Fruit fly (Drosophila melanogaster) whole organism, prepupa: Measurements from ENCODE around the gene P5cr.

ENCODE experiments used
- CG10631 ChIP-seq: fragments of 200-800 bp; sonication (Bioruptor generic); optimal IDR thresholded peaks from 2 replicates; lab custom pipeline; 2016; ENCODE audit warnings: missing biosample characterization, missing genetic modification characterization
- CG11902 ChIP-seq: fragments of 200-800 bp; sonication (Bioruptor generic); optimal IDR thresholded peaks from 3 replicates; lab custom pipeline; 2016; ENCODE audit warnings: missing biosample characterization, missing genetic modification characterization
- CG15336 ChIP-seq: fragments of 200-800 bp; sonication (Bioruptor generic); IDR thresholded peaks from 2 replicates; pipeline ENCODE4 v1.3.6; 2022; ENCODE audit warnings: missing biosample characterization, missing genetic modification characterization
- CG1621 ChIP-seq: fragments of 200-800 bp; sonication (Bioruptor generic); optimal IDR thresholded peaks from 3 replicates; lab custom pipeline; 2018; ENCODE audit warnings: missing biosample characterization, mild to moderate bottlenecking, missing genetic modification characterization
- CG3032 ChIP-seq: fragments of 200-800 bp; optimal IDR thresholded peaks from 2 replicates; lab custom pipeline; 2019; ENCODE audit warnings: missing biosample characterization, mild to moderate bottlenecking, missing genetic modification characterization, moderate library complexity
- CG32006 ChIP-seq: fragments of 200-800 bp; sonication (Bioruptor generic); optimal IDR thresholded peaks from 3 replicates; lab custom pipeline; 2017; ENCODE audit warnings: missing biosample characterization, mild to moderate bottlenecking, missing genetic modification characterization
- CG34406 ChIP-seq: fragments of 200-800 bp; sonication (Bioruptor generic); optimal IDR thresholded peaks from 3 replicates; lab custom pipeline; 2016; ENCODE audit warnings: missing biosample characterization, missing genetic modification characterization
- CG6163 ChIP-seq: fragments of 200-800 bp; sonication (Bioruptor generic); IDR thresholded peaks from 3 replicates; pipeline ENCODE4 v1.3.6; 2022; ENCODE audit warnings: missing biosample characterization, missing genetic modification characterization
- CG6792 ChIP-seq: fragments of 200-800 bp; sonication (Bioruptor generic); optimal IDR thresholded peaks from 3 replicates; lab custom pipeline; 2016; ENCODE audit warnings: missing biosample characterization, missing genetic modification characterization
- CG8119 ChIP-seq: fragments of 200-800 bp; sonication (Bioruptor generic); IDR thresholded peaks from 3 replicates; pipeline ENCODE4 v1.3.6; 2022; ENCODE audit warnings: missing biosample characterization, missing genetic modification characterization
- CG8319 ChIP-seq: fragments of 200-800 bp; sonication (Bioruptor generic); optimal IDR thresholded peaks from 3 replicates; lab custom pipeline; 2016; ENCODE audit warnings: missing biosample characterization, missing genetic modification characterization
- CG8632 ChIP-seq: fragments of 200-800 bp; sonication (Bioruptor generic); optimal IDR thresholded peaks from 3 replicates; lab custom pipeline; 2016; ENCODE audit warnings: missing biosample characterization, missing genetic modification characterization
- CG9139 ChIP-seq: fragments of 200-800 bp; sonication (Bioruptor generic); optimal IDR thresholded peaks from 3 replicates; lab custom pipeline; 2017; ENCODE audit warnings: missing biosample characterization, mild to moderate bottlenecking, missing genetic modification characterization
- Eip78C ChIP-seq: fragments of 200-800 bp; sonication (Bioruptor generic); peaks from one replicate; lab custom pipeline; 2016; ENCODE audit warnings: missing biosample characterization, missing genetic modification characterization
- Ets21C ChIP-seq: fragments of 200-800 bp; sonication (Bioruptor generic); optimal IDR thresholded peaks from 3 replicates; lab custom pipeline; 2016; ENCODE audit warnings: missing biosample characterization, missing genetic modification characterization
- Ets96B ChIP-seq: fragments of 200-800 bp; optimal IDR thresholded peaks from 2 replicates; lab custom pipeline; 2019; ENCODE audit warnings: missing biosample characterization, mild to moderate bottlenecking, missing genetic modification characterization, moderate library complexity
- Gug ChIP-seq: fragments of 200-800 bp; sonication (Bioruptor generic); IDR thresholded peaks from 2 replicates; pipeline ENCODE4 v1.3.6; 2022; ENCODE audit warnings: missing biosample characterization, missing genetic modification characterization
- Hr38 ChIP-seq: sonication (Bioruptor generic); optimal IDR thresholded peaks from 2 replicates; lab custom pipeline; 2016; ENCODE audit warnings: missing biosample characterization, missing genetic modification characterization
- Hr4 ChIP-seq: fragments of 200-800 bp; sonication (Bioruptor generic); optimal IDR thresholded peaks from 3 replicates; lab custom pipeline; 2016; ENCODE audit warnings: missing biosample characterization, missing genetic modification characterization
- OdsH ChIP-seq: fragments of 200-800 bp; sonication (Bioruptor generic); optimal IDR thresholded peaks from 3 replicates; lab custom pipeline; 2016; ENCODE audit warnings: missing biosample characterization, missing genetic modification characterization
- Sox102F ChIP-seq: fragments of 200-800 bp; sonication (Bioruptor generic); optimal IDR thresholded peaks from 2 replicates; lab custom pipeline; 2016; ENCODE audit warnings: missing biosample characterization, mild to moderate bottlenecking, missing genetic modification characterization
- Sox14 ChIP-seq: fragments of 200-800 bp; sonication (Bioruptor generic); optimal IDR thresholded peaks from 3 replicates; lab custom pipeline; 2016; ENCODE audit warnings: missing biosample characterization, missing genetic modification characterization
- Sox15 ChIP-seq: fragments of 200-800 bp; sonication (Bioruptor generic); optimal IDR thresholded peaks from 3 replicates; lab custom pipeline; 2016; ENCODE audit warnings: missing biosample characterization, missing genetic modification characterization
- achi ChIP-seq: fragments of 200-800 bp; sonication (Bioruptor generic); optimal IDR thresholded peaks from 3 replicates; lab custom pipeline; 2016; ENCODE audit warnings: missing biosample characterization, missing genetic modification characterization
- acj6 ChIP-seq: fragments of 200-800 bp; sonication (Bioruptor generic); optimal IDR thresholded peaks from 3 replicates; lab custom pipeline; 2016; ENCODE audit warnings: missing biosample characterization, missing genetic modification characterization
- cyc ChIP-seq: fragments of 200-800 bp; sonication (Bioruptor generic); optimal IDR thresholded peaks from 3 replicates; lab custom pipeline; 2016; ENCODE audit warnings: missing biosample characterization, missing genetic modification characterization
- dsx ChIP-seq: fragments of 200-800 bp; optimal IDR thresholded peaks from 3 replicates; lab custom pipeline; 2019; ENCODE audit warnings: missing biosample characterization, mild to moderate bottlenecking, missing genetic modification characterization, moderate library complexity; ENCODE audit not compliant: poor library complexity, severe bottlenecking
- eg ChIP-seq: fragments of 200-800 bp; sonication (Bioruptor generic); IDR thresholded peaks from 3 replicates; pipeline ENCODE4 v1.3.6; 2022; ENCODE audit warnings: missing biosample characterization, missing genetic modification characterization
- esn ChIP-seq: fragments of 200-800 bp; sonication (Bioruptor generic); optimal IDR thresholded peaks from 2 replicates; lab custom pipeline; 2016; ENCODE audit warnings: missing biosample characterization, mild to moderate bottlenecking, missing genetic modification characterization, moderate library complexity
- fd59A ChIP-seq: fragments of 200-800 bp; sonication (Bioruptor generic); optimal IDR thresholded peaks from 2 replicates; lab custom pipeline; 2017; ENCODE audit warnings: missing biosample characterization, mild to moderate bottlenecking, missing genetic modification characterization, missing genetic modification reagents
- fkh ChIP-seq: fragments of 200-800 bp; sonication (Bioruptor generic); optimal IDR thresholded peaks from 3 replicates; lab custom pipeline; 2017; ENCODE audit warnings: missing biosample characterization, mild to moderate bottlenecking, missing genetic modification characterization, moderate library complexity
- net ChIP-seq: fragments of 200-800 bp; sonication (Bioruptor generic); optimal IDR thresholded peaks from 3 replicates; lab custom pipeline; 2016; ENCODE audit warnings: missing biosample characterization, missing genetic modification characterization
- pdm3 ChIP-seq: fragments of 200-800 bp; sonication (Bioruptor generic); optimal IDR thresholded peaks from 3 replicates; lab custom pipeline; 2016; ENCODE audit warnings: missing biosample characterization, missing genetic modification characterization
- ss ChIP-seq, 2 experiments: fragments of 200-800 bp; sonication (Bioruptor generic); optimal IDR thresholded peaks; 2 replicates in 1 of 2; 3 replicates in 1 of 2; lab custom pipeline; 2017 to 2018; ENCODE audit warnings: mild to moderate bottlenecking in 2 of 2, missing biosample characterization in 2 of 2, missing genetic modification characterization in 2 of 2, moderate library complexity in 1 of 2
- svp ChIP-seq: fragments of 200-800 bp; sonication (Bioruptor generic); peaks from one replicate; lab custom pipeline; 2016; ENCODE audit warnings: missing biosample characterization, missing genetic modification characterization
- vri ChIP-seq: fragments of 200-800 bp; sonication (Bioruptor generic); optimal IDR thresholded peaks from 3 replicates; lab custom pipeline; 2016; ENCODE audit warnings: missing biosample characterization, mild to moderate bottlenecking, missing genetic modification characterization

Gene P5cr

DNA sequence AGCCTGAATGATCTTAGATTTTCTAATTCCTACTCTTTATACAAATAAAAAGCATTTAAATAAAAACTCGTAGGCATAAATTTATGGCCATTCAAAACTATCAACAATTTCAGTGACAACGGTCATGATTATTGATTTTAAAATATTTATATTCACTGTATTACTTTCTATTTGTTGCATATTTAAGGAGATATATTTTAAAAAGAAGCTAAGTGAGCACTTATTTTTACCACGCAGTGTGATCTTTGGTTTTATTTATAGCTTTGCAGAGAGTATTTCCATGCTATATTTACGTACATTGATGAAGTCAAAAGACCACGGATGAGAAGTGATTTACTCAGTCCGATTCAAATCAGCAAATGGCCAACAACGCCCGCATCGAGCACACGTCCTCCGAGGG, 4.0 kb upstream of the P5cr start, which contains the start of gene CG14285:
Gene CG14285 (plus strand): TSS at position 339 of the 400 bp plus-strand sequence.
- TF ChIP-seq Hr4 (GFP tag; lab: Kevin White, UChicago) (no peak), net (no peak), vri (GFP tag; lab: Kevin White, UChicago) (no peak), Sox14 (GFP tag; lab: Kevin White, UChicago) (no peak), Sox15 (GFP tag; lab: Kevin White, UChicago) (no peak), CG10631 (GFP tag; lab: Kevin White, UChicago) (no peak), Ets21C (GFP tag; lab: Kevin White, UChicago) (no peak), CG9139 (GFP tag; lab: Kevin White, UChicago) (no peak), fkh (no peak), Hr38 (no peak), CG8119 (GFP tag; lab: Robert Waterston, UW) (no peak), CG1621 (tag; lab: Kevin White, UChicago) (no peak), eg (GFP tag; lab: Robert Waterston, UW) (no peak), cyc (GFP tag; lab: Kevin White, UChicago) (no peak), acj6 (GFP tag; lab: Kevin White, UChicago) (no peak)

dm6 chr3R:19027165-19027564, 1.6 kb upstream of the P5cr start, which contains the start of gene NP15.6:
NP15.6 (plus strand) TSS chr3R:19027368.
- TF ChIP-seq Hr38, result no peak
- TF ChIP-seq achi (GFP tag; lab: Kevin White, UChicago), result peak; percentile 99

DNA sequence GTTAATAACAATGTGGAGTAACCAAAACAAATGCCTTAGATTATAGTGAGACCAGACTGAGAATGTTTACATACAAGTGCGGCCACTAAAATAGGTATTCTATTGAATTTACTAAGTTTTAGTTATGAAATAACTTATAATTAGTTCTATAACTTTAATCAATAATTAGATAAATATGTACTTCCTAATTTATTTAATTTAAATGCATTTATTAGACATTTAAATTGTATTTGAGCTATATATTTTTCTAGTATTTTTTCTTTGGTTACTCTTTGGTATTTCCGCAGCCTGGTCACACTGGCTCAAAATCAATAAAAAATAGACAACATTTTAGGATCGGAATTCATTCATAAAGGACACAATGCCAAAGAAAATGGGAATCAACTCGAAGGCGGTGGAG, 2.5 kb downstream of the P5cr start, which contains the start of the genes Prp18 and CG6013:
Gene Prp18 (minus strand): TSS at position 62 of the 400 bp plus-strand sequence.
Gene CG6013 (plus strand): TSS at position 294 of the 400 bp plus-strand sequence.
- TF ChIP-seq CG15336 (GFP tag; lab: Robert Waterston, UW) (0 out of 2 replicates have a peak, but pooled peaks have one; percentile 25), svp (GFP tag; lab: Kevin White, UChicago) (no peak), Ets96B (tag; lab: Kevin White, UChicago) (peak; percentile 36), pdm3 (GFP tag; lab: Kevin White, UChicago) (no peak), Sox14 (GFP tag; lab: Kevin White, UChicago) (peak; percentile 12), CG8632 (peak; percentile 30), fkh (peak; percentile 98), Sox102F (GFP tag; lab: Kevin White, UChicago) (no peak), fd59A (GFP tag; lab: Kevin White, UChicago) (no peak), CG6792 (GFP tag; lab: Kevin White, UChicago) (peak; percentile 8), dsx (GFP tag; lab: Kevin White, UChicago) (peak; percentile 70), Eip78C (GFP tag; lab: Kevin White, UChicago) (peak; percentile 34), CG6163 (GFP tag; lab: Robert Waterston, UW) (no peak), Gug (GFP tag; lab: Robert Waterston, UW) (peak; percentile 23; the same call in 1 of the 2 replicates), esn (GFP tag; lab: Kevin White, UChicago) (peak; percentile 47), CG32006 (GFP tag; lab: Kevin White, UChicago) (peak; percentile 47), Hr4 (GFP tag; lab: Kevin White, UChicago) (peak; percentile 1), CG8319 (GFP tag; lab: Kevin White, UChicago) (no peak), OdsH (GFP tag; lab: Kevin White, UChicago) (peak; percentile 39), CG10631 (GFP tag; lab: Kevin White, UChicago) (peak; percentile 45), acj6 (GFP tag; lab: Kevin White, UChicago) (peak; percentile 29), CG3032 (tag; lab: Kevin White, UChicago) (peak; percentile 74), ss (GFP tag; optimal IDR thresholded peaks at IDR 0.05; lab: Kevin White, UChicago) (peak in 1 of 2 experiments; percentile 13), cyc (GFP tag; lab: Kevin White, UChicago) (no peak), CG1621 (tag; lab: Kevin White, UChicago) (no peak), CG11902 (GFP tag; lab: Kevin White, UChicago) (no peak), CG34406 (GFP tag; lab: Kevin White, UChicago) (peak; percentile 43)
